Fruit fly (Drosophila melanogaster) whole organism, prepupa: ENCODE measurements around the gene CG32263.
A peak's percentile ranks its signal among the peaks of the same experiment; 100 is the strongest.

ENCODE experiments used
- Blimp-1 ChIP-seq: fragments of 200-800 bp; sonication (Bioruptor generic); optimal IDR thresholded peaks from 3 replicates; lab custom pipeline; 2017; ENCODE audit warnings: missing biosample characterization, missing genetic modification characterization, mild to moderate bottlenecking, moderate library complexity, missing genetic modification reagents
- CG10669 ChIP-seq: fragments of 200-800 bp; sonication (Bioruptor generic); optimal IDR thresholded peaks from 3 replicates; lab custom pipeline; 2018; ENCODE audit warnings: missing biosample characterization, mild to moderate bottlenecking, missing genetic modification characterization, moderate library complexity
- CG11294 ChIP-seq: fragments of 200-800 bp; sonication (Bioruptor generic); IDR thresholded peaks from 2 replicates; pipeline ENCODE4 v1.3.6; 2022; ENCODE audit warnings: missing biosample characterization, missing genetic modification characterization
- CG11902 ChIP-seq: fragments of 200-800 bp; sonication (Bioruptor generic); optimal IDR thresholded peaks from 3 replicates; lab custom pipeline; 2016; ENCODE audit warnings: missing biosample characterization, missing genetic modification characterization
- CG15336 ChIP-seq: fragments of 200-800 bp; sonication (Bioruptor generic); IDR thresholded peaks from 2 replicates; pipeline ENCODE4 v1.3.6; 2022; ENCODE audit warnings: missing biosample characterization, missing genetic modification characterization
- CG1621 ChIP-seq: fragments of 200-800 bp; sonication (Bioruptor generic); optimal IDR thresholded peaks from 3 replicates; lab custom pipeline; 2018; ENCODE audit warnings: missing biosample characterization, mild to moderate bottlenecking, missing genetic modification characterization
- CG3032 ChIP-seq: fragments of 200-800 bp; optimal IDR thresholded peaks from 2 replicates; lab custom pipeline; 2019; ENCODE audit warnings: missing biosample characterization, mild to moderate bottlenecking, missing genetic modification characterization, moderate library complexity
- CG32006 ChIP-seq: fragments of 200-800 bp; sonication (Bioruptor generic); optimal IDR thresholded peaks from 3 replicates; lab custom pipeline; 2017; ENCODE audit warnings: missing biosample characterization, mild to moderate bottlenecking, missing genetic modification characterization
- CG3919 ChIP-seq: fragments of 200-800 bp; sonication (Bioruptor generic); optimal IDR thresholded peaks from 3 replicates; lab custom pipeline; 2016; ENCODE audit warnings: missing biosample characterization, missing genetic modification characterization
- CG4318 ChIP-seq: fragments of 200-800 bp; sonication (Bioruptor generic); optimal IDR thresholded peaks from 3 replicates; lab custom pipeline; 2017; ENCODE audit warnings: missing biosample characterization, mild to moderate bottlenecking, missing genetic modification characterization
- CG6163 ChIP-seq: fragments of 200-800 bp; sonication (Bioruptor generic); IDR thresholded peaks from 3 replicates; pipeline ENCODE4 v1.3.6; 2022; ENCODE audit warnings: missing biosample characterization, missing genetic modification characterization
- CG6276 ChIP-seq: fragments of 200-800 bp; sonication (Bioruptor generic); optimal IDR thresholded peaks from 2 replicates; lab custom pipeline; 2017; ENCODE audit warnings: missing biosample characterization, mild to moderate bottlenecking, missing genetic modification characterization
- CG6808 ChIP-seq: fragments of 200-800 bp; sonication (Bioruptor generic); optimal IDR thresholded peaks from 3 replicates; lab custom pipeline; 2017; ENCODE audit warnings: missing biosample characterization, missing genetic modification characterization, mild to moderate bottlenecking, moderate library complexity, missing genetic modification reagents
- CG6854 ChIP-seq: fragments of 200-800 bp; sonication (Bioruptor generic); optimal IDR thresholded peaks from 2 replicates; lab custom pipeline; 2017; ENCODE audit warnings: missing biosample characterization, mild to moderate bottlenecking, missing genetic modification characterization
- CG7368 ChIP-seq: fragments of 200-800 bp; sonication (Bioruptor generic); optimal IDR thresholded peaks from 3 replicates; lab custom pipeline; 2016; ENCODE audit warnings: missing biosample characterization, missing genetic modification characterization
- CG8119 ChIP-seq: fragments of 200-800 bp; sonication (Bioruptor generic); IDR thresholded peaks from 3 replicates; pipeline ENCODE4 v1.3.6; 2022; ENCODE audit warnings: missing biosample characterization, missing genetic modification characterization
- CG8319 ChIP-seq: fragments of 200-800 bp; sonication (Bioruptor generic); optimal IDR thresholded peaks from 3 replicates; lab custom pipeline; 2016; ENCODE audit warnings: missing biosample characterization, missing genetic modification characterization
- CG8632 ChIP-seq: fragments of 200-800 bp; sonication (Bioruptor generic); optimal IDR thresholded peaks from 3 replicates; lab custom pipeline; 2016; ENCODE audit warnings: missing biosample characterization, missing genetic modification characterization
- Eip75B ChIP-seq: fragments of 200-800 bp; sonication (Bioruptor generic); optimal IDR thresholded peaks from 3 replicates; lab custom pipeline; 2016; ENCODE audit warnings: missing biosample characterization, missing genetic modification characterization
- Eip78C ChIP-seq: fragments of 200-800 bp; sonication (Bioruptor generic); peaks from one replicate; lab custom pipeline; 2016; ENCODE audit warnings: missing biosample characterization, missing genetic modification characterization
- Ets21C ChIP-seq: fragments of 200-800 bp; sonication (Bioruptor generic); optimal IDR thresholded peaks from 3 replicates; lab custom pipeline; 2016; ENCODE audit warnings: missing biosample characterization, missing genetic modification characterization
- Ets96B ChIP-seq: fragments of 200-800 bp; optimal IDR thresholded peaks from 2 replicates; lab custom pipeline; 2019; ENCODE audit warnings: missing biosample characterization, mild to moderate bottlenecking, missing genetic modification characterization, moderate library complexity
- Gug ChIP-seq: fragments of 200-800 bp; sonication (Bioruptor generic); IDR thresholded peaks from 2 replicates; pipeline ENCODE4 v1.3.6; 2022; ENCODE audit warnings: missing biosample characterization, missing genetic modification characterization
- Hr39 ChIP-seq: fragments of 200-800 bp; sonication (Bioruptor generic); optimal IDR thresholded peaks from 2 replicates; lab custom pipeline; 2016; ENCODE audit warnings: missing biosample characterization, missing genetic modification characterization
- Hr4 ChIP-seq: fragments of 200-800 bp; sonication (Bioruptor generic); optimal IDR thresholded peaks from 3 replicates; lab custom pipeline; 2016; ENCODE audit warnings: missing biosample characterization, missing genetic modification characterization
- Lpt ChIP-seq: fragments of 200-800 bp; sonication (Bioruptor generic); optimal IDR thresholded peaks from 3 replicates; lab custom pipeline; 2016; ENCODE audit warnings: missing biosample characterization, missing genetic modification characterization
- OdsH ChIP-seq: fragments of 200-800 bp; sonication (Bioruptor generic); optimal IDR thresholded peaks from 3 replicates; lab custom pipeline; 2016; ENCODE audit warnings: missing biosample characterization, missing genetic modification characterization
- Smox ChIP-seq: fragments of 200-800 bp; sonication (Bioruptor generic); optimal IDR thresholded peaks from 3 replicates; lab custom pipeline; 2016; ENCODE audit warnings: missing biosample characterization, missing genetic modification characterization
- Sox102F ChIP-seq: fragments of 200-800 bp; sonication (Bioruptor generic); optimal IDR thresholded peaks from 2 replicates; lab custom pipeline; 2016; ENCODE audit warnings: missing biosample characterization, mild to moderate bottlenecking, missing genetic modification characterization
- Sox14 ChIP-seq: fragments of 200-800 bp; sonication (Bioruptor generic); optimal IDR thresholded peaks from 3 replicates; lab custom pipeline; 2016; ENCODE audit warnings: missing biosample characterization, missing genetic modification characterization
- achi ChIP-seq: fragments of 200-800 bp; sonication (Bioruptor generic); optimal IDR thresholded peaks from 3 replicates; lab custom pipeline; 2016; ENCODE audit warnings: missing biosample characterization, missing genetic modification characterization
- acj6 ChIP-seq: fragments of 200-800 bp; sonication (Bioruptor generic); optimal IDR thresholded peaks from 3 replicates; lab custom pipeline; 2016; ENCODE audit warnings: missing biosample characterization, missing genetic modification characterization
- cyc ChIP-seq: fragments of 200-800 bp; sonication (Bioruptor generic); optimal IDR thresholded peaks from 3 replicates; lab custom pipeline; 2016; ENCODE audit warnings: missing biosample characterization, missing genetic modification characterization
- dac ChIP-seq: fragments of 200-800 bp; sonication (Bioruptor generic); optimal IDR thresholded peaks from 2 replicates; lab custom pipeline; 2017; ENCODE audit warnings: missing biosample characterization, mild to moderate bottlenecking, missing genetic modification characterization
- eg ChIP-seq: fragments of 200-800 bp; sonication (Bioruptor generic); IDR thresholded peaks from 3 replicates; pipeline ENCODE4 v1.3.6; 2022; ENCODE audit warnings: missing biosample characterization, missing genetic modification characterization
- esn ChIP-seq: fragments of 200-800 bp; sonication (Bioruptor generic); optimal IDR thresholded peaks from 2 replicates; lab custom pipeline; 2016; ENCODE audit warnings: missing biosample characterization, mild to moderate bottlenecking, missing genetic modification characterization, moderate library complexity
- fd59A ChIP-seq: fragments of 200-800 bp; sonication (Bioruptor generic); optimal IDR thresholded peaks from 2 replicates; lab custom pipeline; 2017; ENCODE audit warnings: missing biosample characterization, mild to moderate bottlenecking, missing genetic modification characterization, missing genetic modification reagents
- fd85E ChIP-seq: fragments of 200-800 bp; sonication (Bioruptor generic); optimal IDR thresholded peaks from 3 replicates; lab custom pipeline; 2016; ENCODE audit warnings: missing biosample characterization, missing genetic modification characterization
- fkh ChIP-seq: fragments of 200-800 bp; sonication (Bioruptor generic); optimal IDR thresholded peaks from 3 replicates; lab custom pipeline; 2017; ENCODE audit warnings: missing biosample characterization, mild to moderate bottlenecking, missing genetic modification characterization, moderate library complexity
- lz ChIP-seq: fragments of 200-800 bp; sonication (Bioruptor generic); optimal IDR thresholded peaks from 3 replicates; lab custom pipeline; 2016; ENCODE audit warnings: missing biosample characterization, missing genetic modification characterization
- net ChIP-seq: fragments of 200-800 bp; sonication (Bioruptor generic); optimal IDR thresholded peaks from 3 replicates; lab custom pipeline; 2016; ENCODE audit warnings: missing biosample characterization, missing genetic modification characterization
- pdm3 ChIP-seq: fragments of 200-800 bp; sonication (Bioruptor generic); optimal IDR thresholded peaks from 3 replicates; lab custom pipeline; 2016; ENCODE audit warnings: missing biosample characterization, missing genetic modification characterization
- salr ChIP-seq, 2 experiments: fragments of 200-800 bp; sonication (Bioruptor generic); optimal IDR thresholded peaks; 3 replicates each; lab custom pipeline; 2016 to 2018; ENCODE audit warnings: missing biosample characterization in 2 of 2, missing genetic modification characterization in 2 of 2, mild to moderate bottlenecking in 1 of 2
- spab ChIP-seq: fragments of 200-800 bp; sonication (Bioruptor generic); optimal IDR thresholded peaks from 2 replicates; lab custom pipeline; 2017; ENCODE audit warnings: missing biosample characterization, mild to moderate bottlenecking, missing genetic modification characterization, missing genetic modification reagents
- ss ChIP-seq, 2 experiments: fragments of 200-800 bp; sonication (Bioruptor generic); optimal IDR thresholded peaks; 2 replicates in 1 of 2; 3 replicates in 1 of 2; lab custom pipeline; 2017 to 2018; ENCODE audit warnings: mild to moderate bottlenecking in 2 of 2, missing biosample characterization in 2 of 2, missing genetic modification characterization in 2 of 2, moderate library complexity in 1 of 2
- svp ChIP-seq: fragments of 200-800 bp; sonication (Bioruptor generic); peaks from one replicate; lab custom pipeline; 2016; ENCODE audit warnings: missing biosample characterization, missing genetic modification characterization
- topi ChIP-seq: fragments of 200-800 bp; sonication (Bioruptor generic); optimal IDR thresholded peaks from 3 replicates; lab custom pipeline; 2016; ENCODE audit warnings: missing biosample characterization, missing genetic modification characterization
- vri ChIP-seq: fragments of 200-800 bp; sonication (Bioruptor generic); optimal IDR thresholded peaks from 3 replicates; lab custom pipeline; 2016; ENCODE audit warnings: missing biosample characterization, mild to moderate bottlenecking, missing genetic modification characterization

Gene CG32263

dm6 chr3L:3785688-3786087, 25.2 kb downstream of the CG32263 start (continued):
- TF ChIP-seq cyc, result peak; percentile 54
- TF ChIP-seq esn (GFP tag; lab: Kevin White, UChicago), result peak; percentile 23
- TF ChIP-seq achi (GFP tag; lab: Kevin White, UChicago), result peak; percentile 42
- peak; percentile 21 for TF ChIP-seq CG8319 (GFP tag; lab: Kevin White, UChicago)
- peak; percentile 38 for TF ChIP-seq Eip75B
- peak; percentile 14 for TF ChIP-seq fd59A (GFP tag; lab: Kevin White, UChicago)

- TF ChIP-seq net (GFP tag; lab: Kevin White, UChicago), result peak; percentile 99
- peak; percentile 95 for TF ChIP-seq Ets96B (tag; lab: Kevin White, UChicago)
- peak; percentile 95 for TF ChIP-seq spab (GFP tag; lab: Kevin White, UChicago)
- TF ChIP-seq topi (GFP tag; lab: Kevin White, UChicago), result peak; percentile 98
- peak; percentile 98 for TF ChIP-seq dac (GFP tag; lab: Kevin White, UChicago)
- peak; percentile 18 for TF ChIP-seq fkh
- peak; percentile 99 for TF ChIP-seq CG15336 (GFP tag; lab: Robert Waterston, UW)
- peak; percentile 99 for TF ChIP-seq Hr39 (GFP tag; lab: Kevin White, UChicago)
- TF ChIP-seq CG1621 (tag; lab: Kevin White, UChicago), result peak; percentile 99
- TF ChIP-seq Eip78C (GFP tag; lab: Kevin White, UChicago), result peak; percentile 100
- TF ChIP-seq OdsH (GFP tag; lab: Kevin White, UChicago), result peak; percentile 99
- TF ChIP-seq eg (GFP tag; lab: Robert Waterston, UW), result peak; percentile 99
- TF ChIP-seq CG6276 (GFP tag; lab: Kevin White, UChicago), result peak; percentile 94
- peak; percentile 93 for TF ChIP-seq CG3032 (tag; lab: Kevin White, UChicago)
- TF ChIP-seq esn (GFP tag; lab: Kevin White, UChicago), result peak; percentile 99
- peak; percentile 98 for TF ChIP-seq CG4318 (GFP tag; lab: Kevin White, UChicago)
- TF ChIP-seq Sox14, result peak; percentile 99
- TF ChIP-seq salr (GFP tag; optimal IDR thresholded peaks at IDR 0.05; lab: Kevin White, UChicago), result peak; percentile 96 to 98
- TF ChIP-seq Eip75B, result peak; percentile 99
- TF ChIP-seq fd59A (GFP tag; lab: Kevin White, UChicago), result peak; percentile 97
- peak; percentile 99 for TF ChIP-seq Hr4 (GFP tag; lab: Kevin White, UChicago)
- TF ChIP-seq CG3919 (GFP tag; lab: Kevin White, UChicago), result peak; percentile 98
- peak; percentile 98 for TF ChIP-seq CG11902 (GFP tag; lab: Kevin White, UChicago)
- peak; percentile 99 for TF ChIP-seq CG6163
- TF ChIP-seq Smox (GFP tag; lab: Kevin White, UChicago), result peak; percentile 99
- peak; percentile 95 for TF ChIP-seq CG10669 (GFP tag; lab: Kevin White, UChicago)
- peak; percentile 98 for TF ChIP-seq CG8632
- TF ChIP-seq CG7368 (GFP tag; lab: Kevin White, UChicago), result peak; percentile 98
- peak; percentile 83 for TF ChIP-seq Blimp-1
- TF ChIP-seq pdm3, result peak; percentile 99
- peak; percentile 98 for TF ChIP-seq vri (GFP tag; lab: Kevin White, UChicago)
- peak; percentile 99 for TF ChIP-seq Ets21C (GFP tag; lab: Kevin White, UChicago)
- TF ChIP-seq svp (GFP tag; lab: Kevin White, UChicago), result peak; percentile 100
- TF ChIP-seq acj6 (GFP tag; lab: Kevin White, UChicago), result peak; percentile 99
- TF ChIP-seq CG32006, result peak; percentile 99
- TF ChIP-seq achi (GFP tag; lab: Kevin White, UChicago), result peak; percentile 99
- peak; percentile 99 for TF ChIP-seq CG8119 (GFP tag; lab: Robert Waterston, UW)
- TF ChIP-seq Gug, result peak; percentile 98
- TF ChIP-seq CG6854 (GFP tag; lab: Kevin White, UChicago), result peak; percentile 91
- peak; percentile 98 for TF ChIP-seq CG11294 (GFP tag; lab: Robert Waterston, UW)
- TF ChIP-seq Sox102F (GFP tag; lab: Kevin White, UChicago), result peak; percentile 99
- peak; percentile 92 for TF ChIP-seq fd85E (GFP tag; lab: Kevin White, UChicago)
- peak; percentile 99 for TF ChIP-seq lz (GFP tag; lab: Kevin White, UChicago)
- TF ChIP-seq Lpt (GFP tag; lab: Kevin White, UChicago), result peak; percentile 99
- peak; percentile 89 for TF ChIP-seq CG6808 (GFP tag; lab: Kevin White, UChicago)
- peak; percentile 88 to 98 for TF ChIP-seq ss (GFP tag; optimal IDR thresholded peaks at IDR 0.05; lab: Kevin White, UChicago)
These were observed 25.8 kb downstream of the CG32263 start for dm6 chr3L:3785002-3785661.
